Worm (Caenorhabditis elegans) whole organism, L3 larva: Measurements from ENCODE around the gene clec-225.

ENCODE experiments used
- aly-2 ChIP-seq: fragments of 150-350 bp; optimal IDR thresholded peaks from 2 replicates; lab custom pipeline; 2014; ENCODE audit warnings: missing biosample characterization, missing genetic modification characterization
- ceh-16 ChIP-seq: sonication (generic microtip); optimal IDR thresholded peaks from 2 replicates; lab custom pipeline; 2017; ENCODE audit warnings: missing biosample characterization, missing genetic modification characterization
- ceh-9 ChIP-seq: sonication (generic microtip); optimal IDR thresholded peaks from 2 replicates; lab custom pipeline; 2018; ENCODE audit warnings: missing biosample characterization, missing genetic modification characterization
- egl-27 ChIP-seq: sonication (generic microtip); optimal IDR thresholded peaks from 4 replicates; lab custom pipeline; 2017; ENCODE audit warnings: missing biosample characterization, missing genetic modification reagents, missing genetic modification characterization
- elt-1 ChIP-seq: fragments of 150-350 bp; optimal IDR thresholded peaks from 2 replicates; lab custom pipeline; 2014; ENCODE audit warnings: missing biosample characterization, missing genetic modification characterization
- elt-2 ChIP-seq: sonication (generic microtip); optimal IDR thresholded peaks from 2 replicates; lab custom pipeline; 2016; ENCODE audit warnings: missing genetic modification reagents, mild to moderate bottlenecking, missing genetic modification characterization, missing compliant biosample characterization
- elt-3 ChIP-seq, 3 experiments: fragments of 150-350 bp in 1 of 3; sonication (generic microtip) in 2 of 3; optimal IDR thresholded peaks; 2 replicates in 2 of 3; 4 replicates in 1 of 3; lab custom pipeline; 2014 to 2017; ENCODE audit warnings: missing biosample characterization in 3 of 3, missing genetic modification characterization in 3 of 3
- jun-1 ChIP-seq: fragments of 150-350 bp; optimal IDR thresholded peaks from 2 replicates; lab custom pipeline; 2014; ENCODE audit warnings: missing biosample characterization, missing genetic modification reagents, missing genetic modification characterization
- lin-39 ChIP-seq: fragments of 150-350 bp; optimal IDR thresholded peaks from 2 replicates; lab custom pipeline; 2018; ENCODE audit warnings: missing biosample characterization, missing genetic modification reagents, missing genetic modification characterization
- nhr-11 ChIP-seq: fragments of 150-350 bp; optimal IDR thresholded peaks from 2 replicates; lab custom pipeline; 2014; ENCODE audit warnings: missing biosample characterization, missing genetic modification characterization
- nhr-23 ChIP-seq: fragments of 150-350 bp; optimal IDR thresholded peaks from 2 replicates; lab custom pipeline; 2014; ENCODE audit warnings: missing biosample characterization, missing genetic modification reagents, missing genetic modification characterization
- nhr-237 ChIP-seq: fragments of 150-350 bp; optimal IDR thresholded peaks from 2 replicates; lab custom pipeline; 2014; ENCODE audit warnings: missing biosample characterization, missing genetic modification characterization
- nhr-28 ChIP-seq: fragments of 150-350 bp; optimal IDR thresholded peaks from 2 replicates; lab custom pipeline; 2014; ENCODE audit warnings: missing biosample characterization, missing genetic modification characterization
- nhr-76 ChIP-seq: fragments of 150-350 bp; sonication (generic microtip); optimal IDR thresholded peaks from 5 replicates; lab custom pipeline; 2014; ENCODE audit warnings: missing biosample characterization, missing genetic modification characterization
- pqm-1 ChIP-seq: fragments of 150-350 bp; optimal IDR thresholded peaks from 2 replicates; lab custom pipeline; 2017; ENCODE audit warnings: missing biosample characterization, missing genetic modification characterization, inconsistent platforms
- skn-1 ChIP-seq: fragments of 150-350 bp; optimal IDR thresholded peaks from 2 replicates; lab custom pipeline; 2014; ENCODE audit warnings: missing biosample characterization, missing genetic modification characterization
- snpc-4 ChIP-seq: fragments of 150-350 bp; optimal IDR thresholded peaks from 2 replicates; lab custom pipeline; 2014; ENCODE audit warnings: missing biosample characterization, missing genetic modification characterization
- unc-62 ChIP-seq: fragments of 150-350 bp; sonication (generic microtip); optimal IDR thresholded peaks from 4 replicates; lab custom pipeline; 2014; ENCODE audit warnings: missing biosample characterization, missing genetic modification reagents, missing genetic modification characterization
- ztf-11 ChIP-seq: fragments of 150-350 bp; optimal IDR thresholded peaks from 2 replicates; lab custom pipeline; 2014; ENCODE audit warnings: missing biosample characterization, missing genetic modification characterization
- ztf-4 ChIP-seq: fragments of 150-350 bp; optimal IDR thresholded peaks from 2 replicates; lab custom pipeline; 2014; ENCODE audit warnings: missing biosample characterization, missing genetic modification characterization

clec-225 gene

ce11 chrV:13085227-13085640 is 49.5 kb downstream of the clec-225 start:
- TF ChIP-seq nhr-237 (tag; lab: Kevin White, UChicago) (no peak), elt-1 (tag; lab: Kevin White, UChicago) (no peak), nhr-23 (tag; lab: Kevin White, UChicago) (peak; percentile 43), elt-3 (tag; optimal IDR thresholded peaks at IDR 0.05; lab: Kevin White, UChicago) (peak in 1 of 3 experiments; percentile 5), nhr-28 (tag; lab: Kevin White, UChicago) (no peak), ceh-16 (tag; lab: Kevin White, UChicago) (no peak), nhr-11 (tag; lab: Kevin White, UChicago) (no peak), nhr-76 (tag; lab: Kevin White, UChicago) (no peak), unc-62 (GFP tag; lab: Kevin White, UChicago) (no peak), pqm-1 (peak; percentile 65), jun-1 (tag; lab: Kevin White, UChicago) (peak; percentile 36), elt-2 (tag; lab: Kevin White, UChicago) (peak; percentile 88), ceh-9 (tag; lab: Kevin White, UChicago) (no peak)

- TF ChIP-seq pqm-1: no peak
- no peak for TF ChIP-seq ztf-11 (tag; lab: Kevin White, UChicago)
- peak; percentile 32 for TF ChIP-seq elt-2 (tag; lab: Kevin White, UChicago)
- TF ChIP-seq snpc-4 (tag; lab: Kevin White, UChicago): peak; percentile 3
- no peak for TF ChIP-seq aly-2 (tag; lab: Kevin White, UChicago)
- TF ChIP-seq elt-3 (tag; optimal IDR thresholded peaks at IDR 0.05; lab: Kevin White, UChicago): no peak
- no peak for TF ChIP-seq nhr-237 (tag; lab: Kevin White, UChicago)
- no peak for TF ChIP-seq ztf-4 (tag; lab: Kevin White, UChicago)
- no peak for TF ChIP-seq egl-27 (tag; lab: Kevin White, UChicago)
- peak; percentile 35 for TF ChIP-seq lin-39 (tag; lab: Kevin White, UChicago)
- TF ChIP-seq skn-1 (tag; lab: Kevin White, UChicago): no peak
These were observed 50.7 kb downstream of the clec-225 start for ce11 chrV:13083751-13084672.
